Fruit fly (Drosophila melanogaster) whole organism, embryonic: ENCODE results near the gene ATPsynepsilonL.

Experiments used
- BtbVII ChIP-seq: fragments of 200-800 bp; sonication (Bioruptor generic); optimal IDR thresholded peaks from 3 replicates; lab custom pipeline; 2017; ENCODE audit warnings: missing biosample characterization, mild to moderate bottlenecking, missing genetic modification characterization
- CG10543 ChIP-seq: fragments of 200-800 bp; sonication (Bioruptor generic); optimal IDR thresholded peaks from 3 replicates; lab custom pipeline; 2017; ENCODE audit warnings: missing biosample characterization, mild to moderate bottlenecking, missing genetic modification characterization, moderate library complexity
- CG11456 ChIP-seq: fragments of 200-800 bp; sonication (Bioruptor generic); IDR thresholded peaks from 3 replicates; pipeline ENCODE4 v1.3.6; 2022; ENCODE audit warnings: missing biosample characterization, missing genetic modification characterization
- CG1233 ChIP-seq: fragments of 200-800 bp; sonication (Bioruptor generic); optimal IDR thresholded peaks from 4 replicates; lab custom pipeline; 2018; ENCODE audit warnings: missing biosample characterization, mild to moderate bottlenecking, missing genetic modification characterization
- CG12659 ChIP-seq: fragments of 200-800 bp; sonication (Bioruptor generic); optimal IDR thresholded peaks from 3 replicates; lab custom pipeline; 2017; ENCODE audit warnings: mild to moderate bottlenecking, missing biosample characterization, missing genetic modification reagents, missing genetic modification characterization
- CG13894 ChIP-seq: fragments of 200-800 bp; sonication (Bioruptor generic); optimal IDR thresholded peaks from 3 replicates; lab custom pipeline; 2018; ENCODE audit warnings: missing biosample characterization, mild to moderate bottlenecking, missing genetic modification characterization, moderate library complexity
- CG16813 ChIP-seq: fragments of 200-800 bp; sonication (Bioruptor generic); IDR thresholded peaks from 3 replicates; pipeline ENCODE4 v1.3.6; 2022; ENCODE audit warnings: missing biosample characterization, missing genetic modification characterization; ENCODE audit not compliant: partially characterized antibody
- CG17359 ChIP-seq: fragments of 200-800 bp; sonication (Bioruptor generic); optimal IDR thresholded peaks from 3 replicates; lab custom pipeline; 2018; ENCODE audit warnings: missing biosample characterization, mild to moderate bottlenecking, missing genetic modification characterization, moderate library complexity
- CG17802 ChIP-seq: fragments of 200-800 bp; sonication (Bioruptor generic); optimal IDR thresholded peaks from 2 replicates; lab custom pipeline; 2018; ENCODE audit warnings: missing biosample characterization, mild to moderate bottlenecking, missing genetic modification characterization, moderate library complexity
- CG17912 ChIP-seq: fragments of 200-800 bp; sonication (Bioruptor generic); optimal IDR thresholded peaks from 2 replicates; lab custom pipeline; 2018; ENCODE audit warnings: missing biosample characterization, mild to moderate bottlenecking, missing genetic modification characterization
- CG2678 ChIP-seq: fragments of 200-800 bp; sonication (Bioruptor generic); optimal IDR thresholded peaks from 3 replicates; lab custom pipeline; 2019; ENCODE audit warnings: missing biosample characterization, mild to moderate bottlenecking, missing genetic modification characterization, moderate library complexity
- CG2875 ChIP-seq: fragments of 200-800 bp; sonication (Bioruptor generic); optimal IDR thresholded peaks from 2 replicates; lab custom pipeline; 2017; ENCODE audit warnings: missing biosample characterization, mild to moderate bottlenecking, missing genetic modification characterization, missing genetic modification reagents
- CG30020 ChIP-seq: fragments of 200-800 bp; optimal IDR thresholded peaks from 2 replicates; lab custom pipeline; 2019; ENCODE audit warnings: missing biosample characterization, mild to moderate bottlenecking, missing genetic modification characterization, moderate library complexity
- CG30431 ChIP-seq: fragments of 200-800 bp; sonication (Bioruptor generic); optimal IDR thresholded peaks from 2 replicates; lab custom pipeline; 2017; ENCODE audit warnings: missing biosample characterization, missing genetic modification characterization
- CG4730 ChIP-seq: fragments of 200-800 bp; sonication (Bioruptor generic); IDR thresholded peaks from 2 replicates; pipeline ENCODE4 v1.3.6; 2022; ENCODE audit warnings: missing biosample characterization, missing genetic modification characterization
- CG4820 ChIP-seq: fragments of 200-800 bp; sonication (Bioruptor generic); optimal IDR thresholded peaks from 3 replicates; lab custom pipeline; 2016; ENCODE audit warnings: missing biosample characterization, missing genetic modification characterization
- CG7786 ChIP-seq: fragments of 200-800 bp; sonication (Bioruptor generic); optimal IDR thresholded peaks from 2 replicates; lab custom pipeline; 2016; ENCODE audit warnings: missing biosample characterization, missing genetic modification characterization
- CG9437 ChIP-seq: fragments of 200-800 bp; sonication (Bioruptor generic); optimal IDR thresholded peaks from 2 replicates; lab custom pipeline; 2018; ENCODE audit warnings: missing biosample characterization, mild to moderate bottlenecking, missing genetic modification characterization
- CG9876 ChIP-seq: fragments of 200-800 bp; sonication (Bioruptor generic); optimal IDR thresholded peaks from 2 replicates; lab custom pipeline; 2016; ENCODE audit warnings: missing biosample characterization, missing genetic modification characterization
- CoRest ChIP-seq: fragments of 200-800 bp; sonication (Bioruptor generic); optimal IDR thresholded peaks from 3 replicates; lab custom pipeline; 2018; ENCODE audit warnings: missing biosample characterization, mild to moderate bottlenecking, missing genetic modification characterization, moderate library complexity
- CrebB ChIP-seq: fragments of 200-800 bp; sonication (Bioruptor generic); optimal IDR thresholded peaks from 3 replicates; lab custom pipeline; 2018; ENCODE audit warnings: missing biosample characterization, mild to moderate bottlenecking, missing genetic modification characterization
- D ChIP-seq, 2 experiments: fragments of 200-800 bp in 1 of 2; fragments of >200 bp in 1 of 2; sonication (Bioruptor generic) in 1 of 2; optimal IDR thresholded peaks; 2 replicates in 1 of 2; 3 replicates in 1 of 2; lab custom pipeline; 2017; ENCODE audit warnings: mild to moderate bottlenecking in 1 of 2, missing biosample characterization in 1 of 2, missing genetic modification characterization in 1 of 2, missing genetic modification reagents in 1 of 2
- Dll ChIP-seq: fragments of 200-800 bp; sonication (Bioruptor generic); IDR thresholded peaks from 4 replicates; pipeline ENCODE4 v1.3.6; 2022; ENCODE audit warnings: missing biosample characterization, missing genetic modification characterization; ENCODE audit not compliant: partially characterized antibody
- Doc3 ChIP-seq: fragments of 200-800 bp; sonication (Bioruptor generic); IDR thresholded peaks from 3 replicates; pipeline ENCODE4 v1.3.6; 2022; ENCODE audit warnings: missing biosample characterization, missing genetic modification characterization; ENCODE audit not compliant: partially characterized antibody
- Dref ChIP-seq: fragments of 200-800 bp; sonication (Bioruptor generic); IDR thresholded peaks from 2 replicates; pipeline ENCODE4 v1.3.6; 2022; ENCODE audit warnings: missing biosample characterization, missing genetic modification characterization
- HLH4C ChIP-seq: fragments of 200-800 bp; sonication (Bioruptor generic); IDR thresholded peaks from 3 replicates; pipeline ENCODE4 v1.3.6; 2022; ENCODE audit warnings: missing biosample characterization, missing genetic modification characterization; ENCODE audit not compliant: partially characterized antibody
- Hr39 ChIP-seq: fragments of >200 bp; optimal IDR thresholded peaks from 2 replicates; lab custom pipeline; 2017
- Hr78 ChIP-seq, 2 experiments: fragments of 200-800 bp in 1 of 2; fragments of >200 bp in 1 of 2; sonication (Bioruptor generic) in 1 of 2; optimal IDR thresholded peaks; 2 replicates each; lab custom pipeline; 2017 to 2019; ENCODE audit warnings: missing biosample characterization in 2 of 2, missing genetic modification characterization in 2 of 2, mild to moderate bottlenecking in 1 of 2, moderate library complexity in 1 of 2
- Mad ChIP-seq: fragments of 200-800 bp; sonication (Bioruptor generic); optimal IDR thresholded peaks from 2 replicates; lab custom pipeline; 2016; ENCODE audit warnings: missing biosample characterization, missing genetic modification characterization
- NfI ChIP-seq: fragments of 200-800 bp; sonication (Bioruptor generic); optimal IDR thresholded peaks from 3 replicates; lab custom pipeline; 2018; ENCODE audit warnings: missing biosample characterization, mild to moderate bottlenecking, missing genetic modification characterization, moderate library complexity
- Opbp ChIP-seq: fragments of 200-800 bp; sonication (Bioruptor generic); IDR thresholded peaks from 3 replicates; pipeline ENCODE4 v1.3.6; 2022; ENCODE audit warnings: missing biosample characterization, missing genetic modification characterization; ENCODE audit not compliant: partially characterized antibody
- Pdp1 ChIP-seq, 2 experiments: fragments of 200-800 bp; sonication (Bioruptor generic); optimal IDR thresholded peaks; 3 replicates each; lab custom pipeline; 2016; ENCODE audit warnings: missing biosample characterization in 2 of 2, missing genetic modification characterization in 2 of 2, mild to moderate bottlenecking in 1 of 2, moderate library complexity in 1 of 2
- Ptx1 ChIP-seq: fragments of 200-800 bp; sonication (Bioruptor generic); IDR thresholded peaks from 2 replicates; pipeline ENCODE4 v1.3.6; 2022; ENCODE audit warnings: missing biosample characterization, missing genetic modification characterization
- YL-1 ChIP-seq: fragments of 200-800 bp; sonication (Bioruptor generic); optimal IDR thresholded peaks from 3 replicates; lab custom pipeline; 2017; ENCODE audit warnings: missing biosample characterization, mild to moderate bottlenecking, missing genetic modification characterization
- bowl ChIP-seq: fragments of 200-800 bp; sonication (Bioruptor generic); IDR thresholded peaks from 2 replicates; pipeline ENCODE4 v1.3.6; 2022; ENCODE audit warnings: missing biosample characterization, missing genetic modification characterization
- br ChIP-seq: fragments of >200 bp; optimal IDR thresholded peaks from 2 replicates; lab custom pipeline; 2017
- bsh ChIP-seq, 2 experiments: fragments of 200-800 bp; sonication (Bioruptor generic); optimal IDR thresholded peaks; 2 replicates each; lab custom pipeline; 2017 to 2018; ENCODE audit warnings: mild to moderate bottlenecking in 2 of 2, missing biosample characterization in 2 of 2, missing genetic modification characterization in 2 of 2, moderate library complexity in 1 of 2
- ci ChIP-seq: fragments of 200-800 bp; sonication (Bioruptor generic); IDR thresholded peaks from 3 replicates; pipeline ENCODE4 v1.3.6; 2022; ENCODE audit warnings: missing biosample characterization, missing genetic modification characterization
- dati ChIP-seq: fragments of 200-800 bp; sonication (Bioruptor generic); IDR thresholded peaks from 2 replicates; pipeline ENCODE4 v1.3.6; 2022; ENCODE audit warnings: missing biosample characterization, missing genetic modification characterization
- dm ChIP-seq: fragments of 200-800 bp; sonication (Bioruptor generic); optimal IDR thresholded peaks from 3 replicates; lab custom pipeline; 2016; ENCODE audit warnings: missing biosample characterization, missing genetic modification characterization
- fd96Cb ChIP-seq: fragments of 200-800 bp; sonication (Bioruptor generic); optimal IDR thresholded peaks from 2 replicates; lab custom pipeline; 2018; ENCODE audit warnings: missing biosample characterization, mild to moderate bottlenecking, missing genetic modification characterization, moderate library complexity
- hb ChIP-seq: fragments of 200-800 bp; sonication (Bioruptor generic); IDR thresholded peaks from 3 replicates; pipeline ENCODE4 v1.3.6; 2022; ENCODE audit warnings: missing biosample characterization, missing genetic modification characterization; ENCODE audit not compliant: partially characterized antibody
- hth ChIP-seq: fragments of >200 bp; optimal IDR thresholded peaks from 2 replicates; lab custom pipeline; 2017; ENCODE audit warnings: inconsistent platforms
- jing ChIP-seq: fragments of 200-800 bp; sonication (Bioruptor generic); optimal IDR thresholded peaks from 2 replicates; lab custom pipeline; 2018; ENCODE audit warnings: missing biosample characterization, mild to moderate bottlenecking, missing genetic modification characterization
- luna ChIP-seq: fragments of 200-800 bp; sonication (Bioruptor generic); optimal IDR thresholded peaks from 2 replicates; lab custom pipeline; 2016; ENCODE audit warnings: missing biosample characterization, missing genetic modification characterization
- pho ChIP-seq: fragments of 200-800 bp; sonication (Bioruptor generic); optimal IDR thresholded peaks from 2 replicates; lab custom pipeline; 2016; ENCODE audit warnings: missing biosample characterization, missing genetic modification characterization
- phol ChIP-seq: fragments of 200-800 bp; sonication (Bioruptor generic); optimal IDR thresholded peaks from 3 replicates; lab custom pipeline; 2018; ENCODE audit warnings: missing biosample characterization, mild to moderate bottlenecking, missing genetic modification characterization, moderate library complexity
- pum ChIP-seq: fragments of 200-800 bp; sonication (Bioruptor generic); optimal IDR thresholded peaks from 2 replicates; lab custom pipeline; 2016; ENCODE audit warnings: missing biosample characterization, missing genetic modification characterization
- slbo ChIP-seq: fragments of 200-800 bp; sonication (Bioruptor generic); IDR thresholded peaks from 2 replicates; pipeline ENCODE4 v1.3.6; 2022; ENCODE audit warnings: missing biosample characterization, missing genetic modification characterization
- slp2 ChIP-seq: fragments of 200-800 bp; sonication (Bioruptor generic); optimal IDR thresholded peaks from 2 replicates; lab custom pipeline; 2016; ENCODE audit warnings: missing biosample characterization, missing genetic modification characterization
- sqz ChIP-seq: fragments of 200-800 bp; sonication (Bioruptor generic); optimal IDR thresholded peaks from 3 replicates; lab custom pipeline; 2018; ENCODE audit warnings: missing biosample characterization, mild to moderate bottlenecking, missing genetic modification characterization

ATPsynepsilonL gene

DNA sequence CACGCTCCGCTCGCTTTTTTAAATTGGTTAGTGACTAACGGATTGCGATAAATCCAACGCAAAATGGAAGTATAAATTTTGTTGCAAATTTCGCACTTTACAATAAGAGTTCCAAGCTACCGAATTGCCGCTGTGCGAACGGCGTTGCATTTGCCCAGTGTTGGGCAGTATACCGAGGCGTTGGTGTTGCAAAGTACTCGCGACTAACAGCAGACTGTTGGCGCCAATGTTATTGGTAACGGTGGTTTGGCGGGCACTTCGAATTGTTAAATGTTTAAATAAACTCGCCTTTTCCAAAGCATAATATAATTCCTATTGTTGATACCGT, 12.7 kb downstream of the ATPsynepsilonL start (continued):
- TF ChIP-seq CG4730 (GFP tag; lab: Robert Waterston, UW) = no peak
- TF ChIP-seq slp2 (GFP tag; lab: Kevin White, UChicago) = no peak
- no peak for TF ChIP-seq bowl (GFP tag; lab: Robert Waterston, UW)
- TF ChIP-seq CG2875 (GFP tag; lab: Kevin White, UChicago) = no peak
- TF ChIP-seq slbo (GFP tag; lab: Robert Waterston, UW) = peak; percentile 51; the same call in 1 of the 2 replicates
- TF ChIP-seq phol (tag; lab: Kevin White, UChicago) = peak; percentile 1
- TF ChIP-seq Ptx1 (GFP tag; lab: Robert Waterston, UW) = no peak
- TF ChIP-seq CG7786 (GFP tag; lab: Kevin White, UChicago) = peak; percentile 48
- no peak for TF ChIP-seq sqz (GFP tag; lab: Kevin White, UChicago)
- no peak for TF ChIP-seq hth (lab: Kevin White, UChicago)
- TF ChIP-seq CG4820 = no peak
- TF ChIP-seq ci (GFP tag; lab: Robert Waterston, UW) = peak; percentile 56; the same call in 2 of the 3 replicates
- TF ChIP-seq CG1233 = peak; percentile 19
- TF ChIP-seq CG10543 (GFP tag; lab: Kevin White, UChicago) = peak; percentile 15
- peak; percentile 6 for TF ChIP-seq CG13894
- peak; percentile 16 for TF ChIP-seq YL-1 (GFP tag; lab: Kevin White, UChicago)
- no peak for TF ChIP-seq CG2678 (tag; lab: Kevin White, UChicago)
- no peak for TF ChIP-seq CrebB (tag; lab: Kevin White, UChicago)
- no peak for TF ChIP-seq dati
- TF ChIP-seq CG16813 (GFP tag; lab: Robert Waterston, UW) = no peak
- no peak for TF ChIP-seq hb
- peak; percentile 48 for TF ChIP-seq CG9437 (GFP tag; lab: Kevin White, UChicago)
- no peak for TF ChIP-seq fd96Cb
- peak in 1 of 2 experiments; percentile 13 for TF ChIP-seq bsh (GFP tag; optimal IDR thresholded peaks at IDR 0.05; lab: Kevin White, UChicago)
- TF ChIP-seq Hr39 (lab: Kevin White, UChicago) = no peak
- peak; percentile 38 for TF ChIP-seq D (optimal IDR thresholded peaks at IDR 0.05; lab: Kevin White, UChicago)
- TF ChIP-seq D (GFP tag; optimal IDR thresholded peaks at IDR 0.05; lab: Kevin White, UChicago) = no peak
- no peak for TF ChIP-seq Hr78 (GFP tag; optimal IDR thresholded peaks at IDR 0.05; lab: Kevin White, UChicago)
- no peak for TF ChIP-seq CG30020
- peak; percentile 57 for TF ChIP-seq NfI (GFP tag; lab: Kevin White, UChicago)
- no peak for TF ChIP-seq luna (GFP tag; lab: Kevin White, UChicago)
- no peak for TF ChIP-seq CG17802 (tag; lab: Kevin White, UChicago)
- peak; percentile 11 for TF ChIP-seq CoRest (tag; lab: Kevin White, UChicago)
- TF ChIP-seq jing (GFP tag; lab: Kevin White, UChicago) = no peak
- TF ChIP-seq Mad (GFP tag; lab: Kevin White, UChicago) = peak; percentile 26
- peak; percentile 18 for TF ChIP-seq CG17359 (tag; lab: Kevin White, UChicago)
- TF ChIP-seq Dll = no peak
- no peak for TF ChIP-seq br (lab: Kevin White, UChicago)
- peak; percentile 16 for TF ChIP-seq pum (GFP tag; lab: Kevin White, UChicago)
- TF ChIP-seq dm (GFP tag; lab: Kevin White, UChicago) = no peak
- TF ChIP-seq CG17912 (GFP tag; lab: Kevin White, UChicago) = no peak
- TF ChIP-seq Opbp (GFP tag; lab: Robert Waterston, UW) = no peak
- TF ChIP-seq Pdp1 (GFP tag; optimal IDR thresholded peaks at IDR 0.05; lab: Kevin White, UChicago) = peak in 1 of 2 experiments; percentile 42
- peak; percentile 68 for TF ChIP-seq CG12659 (GFP tag; lab: Kevin White, UChicago)
- peak; percentile 34 for TF ChIP-seq pho (GFP tag; lab: Kevin White, UChicago)
- TF ChIP-seq CG9876 (GFP tag; lab: Kevin White, UChicago) = no peak
- no peak for TF ChIP-seq HLH4C (GFP tag; lab: Robert Waterston, UW)
- TF ChIP-seq Doc3 = no peak
- TF ChIP-seq CG11456 (GFP tag; lab: Robert Waterston, UW) = no peak
- no peak for TF ChIP-seq BtbVII (GFP tag; lab: Kevin White, UChicago)
- no peak for TF ChIP-seq Dref (GFP tag; lab: Robert Waterston, UW)
- no peak for TF ChIP-seq CG30431 (GFP tag; lab: Kevin White, UChicago)
